Fruit fly (Drosophila melanogaster) whole organism, embryonic: ENCODE data around the gene kin17.

ENCODE experiments used
- Atf6 ChIP-seq: fragments of 200-800 bp; sonication (Bioruptor generic); IDR thresholded peaks from 2 replicates; pipeline ENCODE4 v1.3.6; 2022; ENCODE audit warnings: missing biosample characterization, missing genetic modification characterization
- Bgb ChIP-seq: fragments of 200-800 bp; sonication (Bioruptor generic); IDR thresholded peaks from 2 replicates; pipeline ENCODE4 v1.3.6; 2022; ENCODE audit warnings: missing biosample characterization, missing genetic modification characterization; ENCODE audit not compliant: partially characterized antibody
- C15 ChIP-seq: fragments of 200-800 bp; sonication (Bioruptor generic); IDR thresholded peaks from 3 replicates; pipeline ENCODE4 v1.3.6; 2022; ENCODE audit warnings: missing biosample characterization, missing genetic modification characterization
- CG10147 ChIP-seq: fragments of 200-800 bp; sonication (Bioruptor generic); optimal IDR thresholded peaks from 2 replicates; lab custom pipeline; 2019; ENCODE audit warnings: missing biosample characterization, mild to moderate bottlenecking, missing genetic modification characterization, moderate library complexity
- CG1024 ChIP-seq: fragments of 200-800 bp; sonication (Bioruptor generic); IDR thresholded peaks from 2 replicates; pipeline ENCODE4 v1.3.6; 2022; ENCODE audit warnings: missing biosample characterization, missing genetic modification characterization
- CG10462 ChIP-seq: fragments of 200-800 bp; sonication (Bioruptor generic); optimal IDR thresholded peaks from 2 replicates; lab custom pipeline; 2016; ENCODE audit warnings: missing biosample characterization, missing genetic modification characterization
- CG11085 ChIP-seq: fragments of 200-800 bp; sonication (Bioruptor generic); IDR thresholded peaks from 2 replicates; pipeline ENCODE4 v1.3.6; 2022; ENCODE audit warnings: missing biosample characterization, missing genetic modification characterization
- CG12104 ChIP-seq: fragments of 200-800 bp; sonication (Bioruptor generic); optimal IDR thresholded peaks from 3 replicates; lab custom pipeline; 2016; ENCODE audit warnings: missing biosample characterization, missing genetic modification characterization
- CG12219 ChIP-seq: fragments of 200-800 bp; sonication (Bioruptor generic); optimal IDR thresholded peaks from 3 replicates; lab custom pipeline; 2018; ENCODE audit warnings: missing biosample characterization, mild to moderate bottlenecking, missing genetic modification characterization
- CG12769 ChIP-seq: fragments of 200-800 bp; sonication (Bioruptor generic); optimal IDR thresholded peaks from 2 replicates; lab custom pipeline; 2019; ENCODE audit warnings: missing biosample characterization, mild to moderate bottlenecking, missing genetic modification characterization, moderate library complexity
- CG13775 ChIP-seq: fragments of 200-800 bp; sonication (Bioruptor generic); optimal IDR thresholded peaks from 3 replicates; lab custom pipeline; 2017; ENCODE audit warnings: missing biosample characterization, mild to moderate bottlenecking, missing genetic modification characterization
- CG14860 ChIP-seq: fragments of 200-800 bp; sonication (Bioruptor generic); IDR thresholded peaks from 3 replicates; pipeline ENCODE4 v1.3.6; 2022; ENCODE audit warnings: missing biosample characterization, missing genetic modification characterization; ENCODE audit not compliant: partially characterized antibody
- CG2129 ChIP-seq: fragments of 200-800 bp; sonication (Bioruptor generic); IDR thresholded peaks from 2 replicates; pipeline ENCODE4 v1.3.6; 2022; ENCODE audit warnings: missing biosample characterization, missing genetic modification characterization; ENCODE audit not compliant: partially characterized antibody
- CG31365 ChIP-seq: fragments of 200-800 bp; sonication (Bioruptor generic); optimal IDR thresholded peaks from 2 replicates; lab custom pipeline; 2018; ENCODE audit warnings: missing biosample characterization, mild to moderate bottlenecking, missing genetic modification characterization
- CG31388 ChIP-seq: fragments of 200-800 bp; sonication (Bioruptor generic); optimal IDR thresholded peaks from 2 replicates; lab custom pipeline; 2016; ENCODE audit warnings: missing biosample characterization, missing genetic modification characterization
- CG3163 ChIP-seq: fragments of 200-800 bp; sonication (Bioruptor generic); optimal IDR thresholded peaks from 3 replicates; lab custom pipeline; 2016; ENCODE audit warnings: missing biosample characterization, missing genetic modification characterization
- CG42726 ChIP-seq: fragments of 200-800 bp; sonication (Bioruptor generic); IDR thresholded peaks from 2 replicates; pipeline ENCODE4 v1.3.6; 2022; ENCODE audit warnings: missing biosample characterization, missing genetic modification characterization; ENCODE audit not compliant: partially characterized antibody
- CG4424 ChIP-seq: fragments of 200-800 bp; sonication (Bioruptor generic); optimal IDR thresholded peaks from 3 replicates; lab custom pipeline; 2016; ENCODE audit warnings: missing biosample characterization, missing genetic modification characterization
- CG4730 ChIP-seq: fragments of 200-800 bp; sonication (Bioruptor generic); IDR thresholded peaks from 2 replicates; pipeline ENCODE4 v1.3.6; 2022; ENCODE audit warnings: missing biosample characterization, missing genetic modification characterization
- CG7839 ChIP-seq: fragments of 200-800 bp; sonication (Bioruptor generic); optimal IDR thresholded peaks from 3 replicates; lab custom pipeline; 2018; ENCODE audit warnings: missing biosample characterization, mild to moderate bottlenecking, missing genetic modification characterization, moderate library complexity
- CG9817 ChIP-seq: fragments of 200-800 bp; sonication (Bioruptor generic); optimal IDR thresholded peaks from 2 replicates; lab custom pipeline; 2018; ENCODE audit warnings: missing biosample characterization, mild to moderate bottlenecking, missing genetic modification characterization, moderate library complexity
- Chrac-16 ChIP-seq: fragments of 200-800 bp; sonication (Bioruptor generic); optimal IDR thresholded peaks from 3 replicates; lab custom pipeline; 2016; ENCODE audit warnings: missing biosample characterization, missing genetic modification characterization
- Dip3 ChIP-seq: fragments of 200-800 bp; sonication (Bioruptor generic); optimal IDR thresholded peaks from 3 replicates; lab custom pipeline; 2016; ENCODE audit warnings: missing biosample characterization, missing genetic modification characterization
- Doc2 ChIP-seq: fragments of 200-800 bp; sonication (Bioruptor generic); IDR thresholded peaks from 2 replicates; pipeline ENCODE4 v1.3.6; 2022; ENCODE audit warnings: missing biosample characterization, missing genetic modification characterization
- E2f1 ChIP-seq: fragments of 200-800 bp; sonication (Bioruptor generic); IDR thresholded peaks from 2 replicates; pipeline ENCODE4 v1.3.6; 2022; ENCODE audit warnings: missing biosample characterization, missing genetic modification characterization
- E2f2 ChIP-seq: fragments of 200-800 bp; sonication (Bioruptor generic); IDR thresholded peaks from 2 replicates; pipeline ENCODE4 v1.3.6; 2022; ENCODE audit warnings: missing biosample characterization, missing genetic modification characterization
- H2.0 ChIP-seq: fragments of 200-800 bp; sonication (Bioruptor generic); IDR thresholded peaks from 2 replicates; pipeline ENCODE4 v1.3.6; 2022; ENCODE audit warnings: missing biosample characterization, missing genetic modification characterization
- Hr51 ChIP-seq, 2 experiments: fragments of 200-800 bp; sonication (Bioruptor generic); optimal IDR thresholded peaks; 2 replicates in 1 of 2; 3 replicates in 1 of 2; lab custom pipeline; 2016 to 2018; ENCODE audit warnings: missing biosample characterization in 2 of 2, missing genetic modification characterization in 2 of 2, mild to moderate bottlenecking in 1 of 2, moderate library complexity in 1 of 2
- Kr ChIP-seq: fragments of 200-800 bp; sonication (Bioruptor generic); optimal IDR thresholded peaks from 2 replicates; lab custom pipeline; 2017; ENCODE audit warnings: missing biosample characterization, mild to moderate bottlenecking, missing genetic modification characterization
- Mad ChIP-seq: fragments of 200-800 bp; sonication (Bioruptor generic); optimal IDR thresholded peaks from 2 replicates; lab custom pipeline; 2016; ENCODE audit warnings: missing biosample characterization, missing genetic modification characterization
- NC2α ChIP-seq: fragments of 200-800 bp; sonication (Bioruptor generic); optimal IDR thresholded peaks from 2 replicates; lab custom pipeline; 2016; ENCODE audit warnings: missing biosample characterization, missing genetic modification characterization
- Oaz ChIP-seq: fragments of 200-800 bp; sonication (Bioruptor generic); IDR thresholded peaks from 2 replicates; pipeline ENCODE4 v1.3.6; 2022; ENCODE audit warnings: missing biosample characterization, missing genetic modification characterization
- Taf1 ChIP-seq: fragments of 200-800 bp; sonication (Bioruptor generic); IDR thresholded peaks from 2 replicates; pipeline ENCODE4 v1.3.6; 2022; ENCODE audit warnings: missing biosample characterization, missing genetic modification characterization
- bab2 ChIP-seq: fragments of 200-800 bp; sonication (Bioruptor generic); optimal IDR thresholded peaks from 2 replicates; lab custom pipeline; 2016; ENCODE audit warnings: missing biosample characterization, missing genetic modification characterization
- bsh ChIP-seq, 2 experiments: fragments of 200-800 bp; sonication (Bioruptor generic); optimal IDR thresholded peaks; 2 replicates each; lab custom pipeline; 2017 to 2018; ENCODE audit warnings: mild to moderate bottlenecking in 2 of 2, missing biosample characterization in 2 of 2, missing genetic modification characterization in 2 of 2, moderate library complexity in 1 of 2
- ewg ChIP-seq: fragments of 200-800 bp; sonication (Bioruptor generic); optimal IDR thresholded peaks from 3 replicates; lab custom pipeline; 2017; ENCODE audit warnings: mild to moderate bottlenecking, missing biosample characterization, missing genetic modification reagents, missing genetic modification characterization
- fu2 ChIP-seq: fragments of 200-800 bp; sonication (Bioruptor generic); optimal IDR thresholded peaks from 2 replicates; lab custom pipeline; 2016; ENCODE audit warnings: missing biosample characterization, missing genetic modification characterization
- gfzf ChIP-seq: fragments of 200-800 bp; sonication (Bioruptor generic); optimal IDR thresholded peaks from 2 replicates; lab custom pipeline; 2016; ENCODE audit warnings: missing biosample characterization, mild to moderate bottlenecking, missing genetic modification characterization, moderate library complexity
- grau ChIP-seq: fragments of 200-800 bp; optimal IDR thresholded peaks from 3 replicates; lab custom pipeline; 2019; ENCODE audit warnings: missing biosample characterization, mild to moderate bottlenecking, missing genetic modification characterization, moderate library complexity
- gsb ChIP-seq: fragments of 200-800 bp; sonication (Bioruptor generic); IDR thresholded peaks from 2 replicates; pipeline ENCODE4 v1.3.6; 2022; ENCODE audit warnings: missing biosample characterization, missing genetic modification characterization
- h ChIP-seq: fragments of >200 bp; optimal IDR thresholded peaks from 2 replicates; lab custom pipeline; 2017
- insv ChIP-seq, 2 experiments: fragments of 200-800 bp; sonication (Bioruptor generic); optimal IDR thresholded peaks; 3 replicates each; lab custom pipeline; 2016 to 2018; ENCODE audit warnings: missing biosample characterization in 2 of 2, missing genetic modification characterization in 2 of 2
- inv ChIP-seq: fragments of 200-800 bp; sonication (Bioruptor generic); IDR thresholded peaks from 2 replicates; pipeline ENCODE4 v1.3.6; 2022; ENCODE audit warnings: missing biosample characterization, missing genetic modification characterization; ENCODE audit not compliant: partially characterized antibody
- lola ChIP-seq, 3 experiments: fragments of >200 bp in 2 of 3; fragments of 200-800 bp in 1 of 3; sonication (Bioruptor generic) in 1 of 3; optimal IDR thresholded peaks; 2 replicates each; lab custom pipeline; 2017 to 2019; ENCODE audit warnings: missing biosample characterization in 3 of 3, missing genetic modification characterization in 3 of 3, mild to moderate bottlenecking in 1 of 3, moderate library complexity in 1 of 3
- slou ChIP-seq: fragments of 200-800 bp; sonication (Bioruptor generic); optimal IDR thresholded peaks from 3 replicates; lab custom pipeline; 2016; ENCODE audit warnings: missing biosample characterization, missing genetic modification characterization
- tap ChIP-seq: fragments of 200-800 bp; optimal IDR thresholded peaks from 3 replicates; lab custom pipeline; 2019; ENCODE audit warnings: missing biosample characterization, mild to moderate bottlenecking, missing genetic modification characterization, moderate library complexity
- toy ChIP-seq: fragments of 200-800 bp; sonication (Bioruptor generic); IDR thresholded peaks from 2 replicates; pipeline ENCODE4 v1.3.6; 2022; ENCODE audit warnings: missing biosample characterization, missing genetic modification characterization
- vvl ChIP-seq: fragments of 200-800 bp; sonication (Bioruptor generic); IDR thresholded peaks from 2 replicates; pipeline ENCODE4 v1.3.6; 2022; ENCODE audit warnings: missing biosample characterization, missing genetic modification characterization
- zfh2 ChIP-seq: fragments of 200-800 bp; sonication (Bioruptor generic); optimal IDR thresholded peaks from 2 replicates; lab custom pipeline; 2016; ENCODE audit warnings: missing biosample characterization, missing genetic modification characterization

Gene kin17

DNA sequence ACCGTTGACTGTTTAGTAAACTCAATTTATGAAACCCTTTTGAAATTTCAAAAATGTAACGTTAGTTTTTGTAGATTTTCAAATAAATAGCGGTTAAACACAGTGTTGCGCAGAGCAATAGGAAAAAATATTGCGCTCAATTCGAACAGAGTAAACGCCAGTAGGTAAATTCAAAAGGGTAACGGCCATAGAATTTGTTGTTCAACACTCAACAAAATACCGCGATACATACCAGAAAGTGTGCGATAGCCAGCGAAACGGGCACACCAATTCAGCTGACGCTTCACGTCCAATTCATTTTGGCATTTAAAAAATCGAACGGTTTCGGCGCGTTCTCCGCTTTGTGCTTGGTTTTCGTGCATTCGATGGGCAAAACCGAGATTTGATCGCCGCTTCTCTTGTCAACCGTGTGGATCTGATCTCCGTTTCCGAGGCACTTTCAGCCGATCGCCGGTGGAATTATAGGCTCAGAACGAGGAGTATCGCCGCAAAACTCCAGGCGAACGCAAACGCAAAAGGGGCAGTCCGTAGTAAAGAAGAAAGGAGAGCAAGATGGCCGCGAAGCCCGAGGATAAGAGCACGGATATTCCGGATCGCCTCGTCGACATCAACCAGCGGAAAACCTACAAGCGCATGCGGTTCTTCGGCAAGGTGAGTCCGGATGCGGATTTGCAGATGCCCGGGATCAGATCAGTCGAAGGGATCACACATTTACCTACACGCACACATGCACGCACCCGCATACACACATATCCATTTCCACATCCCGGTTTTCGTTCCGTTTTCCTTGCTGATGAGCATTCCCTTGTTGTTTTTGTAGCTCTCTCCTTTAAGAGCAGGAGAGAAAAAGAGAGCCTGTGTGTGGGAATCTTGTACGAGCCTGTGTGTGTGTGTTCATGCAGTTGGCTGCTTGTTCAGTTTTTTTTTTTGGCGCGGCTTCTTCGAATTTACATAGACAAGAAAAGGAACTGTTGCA, 46.6 kb upstream of the kin17 start (continued):
- TF ChIP-seq inv (peak; percentile 77), Doc2 (no peak), CG3163 (peak; percentile 44), Dip3 (GFP tag; lab: Kevin White, UChicago) (peak; percentile 59), CG4730 (GFP tag; lab: Robert Waterston, UW) (no peak), CG2129 (GFP tag; lab: Robert Waterston, UW) (peak; percentile 68), H2.0 (no peak), Hr51 (GFP tag; optimal IDR thresholded peaks at IDR 0.05; lab: Kevin White, UChicago) (peak in 1 of 2 experiments; percentile 42), fu2 (GFP tag; lab: Kevin White, UChicago) (peak; percentile 65), CG12769 (peak; percentile 44), E2f1 (GFP tag; lab: Robert Waterston, UW) (peak; percentile 56), Chrac-16 (GFP tag; lab: Kevin White, UChicago) (peak; percentile 62), CG7839 (tag; lab: Kevin White, UChicago) (no peak), E2f2 (GFP tag; lab: Robert Waterston, UW) (peak; percentile 95), vvl (peak; percentile 58), tap (tag; lab: Kevin White, UChicago) (no peak), CG9817 (tag; lab: Kevin White, UChicago) (no peak), zfh2 (GFP tag; lab: Kevin White, UChicago) (peak; percentile 54), insv (GFP tag; optimal IDR thresholded peaks at IDR 0.05; lab: Kevin White, UChicago) (peak in 1 of 2 experiments; percentile 42), bab2 (GFP tag; lab: Kevin White, UChicago) (peak; percentile 26), CG11085 (GFP tag; lab: Robert Waterston, UW) (no peak), CG1024 (no peak), CG14860 (GFP tag; lab: Robert Waterston, UW) (peak; percentile 69), toy (GFP tag; lab: Robert Waterston, UW) (no peak), Atf6 (no peak), CG12219 (GFP tag; lab: Kevin White, UChicago) (no peak), Bgb (GFP tag; lab: Robert Waterston, UW) (peak; percentile 90), Taf1 (no peak), CG13775 (GFP tag; lab: Kevin White, UChicago) (peak; percentile 37), CG10147 (no peak), grau (peak; percentile 36), slou (GFP tag; lab: Kevin White, UChicago) (no peak), Oaz (no peak), Mad (GFP tag; lab: Kevin White, UChicago) (peak; percentile 66), lola (GFP tag; optimal IDR thresholded peaks at IDR 0.05; lab: Kevin White, UChicago) (no peak), CG31365 (tag; lab: Kevin White, UChicago) (no peak), gfzf (peak; percentile 85), gsb (GFP tag; lab: Robert Waterston, UW) (no peak), h (no peak), CG4424 (GFP tag; lab: Kevin White, UChicago) (peak; percentile 39), NC2α (GFP tag; lab: Kevin White, UChicago) (no peak), bsh (GFP tag; optimal IDR thresholded peaks at IDR 0.05; lab: Kevin White, UChicago) (peak in 1 of 2 experiments; percentile 14), ewg (GFP tag; lab: Kevin White, UChicago) (peak; percentile 37), CG42726 (GFP tag; lab: Robert Waterston, UW) (peak; percentile 87), CG10462 (GFP tag; lab: Kevin White, UChicago) (no peak), CG12104 (GFP tag; lab: Kevin White, UChicago) (no peak), C15 (GFP tag; lab: Robert Waterston, UW) (no peak), CG31388 (GFP tag; lab: Kevin White, UChicago) (no peak), Kr (GFP tag; lab: Kevin White, UChicago) (no peak)
